Fruit fly (Drosophila melanogaster): ENCODE measurements around the gene wap.
A peak's percentile ranks its signal among the peaks of the same experiment; 100 is the strongest.

The wap gene

dm6 chrX:22461218-22461760 lies 6.1 kb upstream of the wap start:
- TF ChIP-seq woc (GFP tag; optimal IDR thresholded peaks at IDR 0.05): no peak

- TF ChIP-seq h (GFP tag; optimal IDR thresholded peaks at IDR 0.05): peak; percentile 42
- no peak for TF ChIP-seq br (GFP tag; optimal IDR thresholded peaks at IDR 0.05)
Observed at dm6 chrX:22456180-22456948, 1.1 kb upstream of the wap start.

- TF ChIP-seq ey (GFP tag; optimal IDR thresholded peaks at IDR 0.05) (no peak), N (GFP tag; optimal IDR thresholded peaks at IDR 0.05) (peak; percentile 68)
Observed at dm6 chrX:22455509-22456179, 422 bp upstream of the wap start, which contains the start of gene Usp2. Gene Usp2, plus strand, starts transcription at chrX:22455803.

- TF ChIP-seq Rel (GFP tag; optimal IDR thresholded peaks at IDR 0.05) (no peak), Rel (tag; optimal IDR thresholded peaks at IDR 0.05) (no peak), pan (optimal IDR thresholded peaks at IDR 0.05) (no peak)
Observed at dm6 chrX:22449191-22449787, 5.9 kb downstream of the wap start, which contains the start of the genes CG14615 and tilB. Gene CG14615, minus strand, starts transcription at chrX:22449491. Gene tilB, plus strand, starts transcription at chrX:22449737.

dm6 chrX:22443954-22444910 lies 11.0 kb downstream of the wap start, which contains the start of gene CG14621:
Gene CG14621, plus strand, starts transcription at chrX:22444227.
- peak; percentile 1 for TF ChIP-seq OdsH (GFP tag; optimal IDR thresholded peaks at IDR 0.05)
- TF ChIP-seq Hnf4 (GFP tag; optimal IDR thresholded peaks at IDR 0.05): no peak
- TF ChIP-seq N (GFP tag; optimal IDR thresholded peaks at IDR 0.05): no peak
- TF ChIP-seq Vsx2 (GFP tag; optimal IDR thresholded peaks at IDR 0.05; ENCODE audit: partially characterized antibody): peak; percentile 97
- peak; percentile 22 for TF ChIP-seq sage (GFP tag; optimal IDR thresholded peaks at IDR 0.05)
- peak; percentile 84 for TF ChIP-seq Dif (GFP tag; optimal IDR thresholded peaks at IDR 0.05; ENCODE audit: partially characterized antibody)
- TF ChIP-seq dl (GFP tag; optimal IDR thresholded peaks at IDR 0.05; ENCODE audit: insufficient read depth in 1 of 2, partially characterized antibody in 2 of 2): peak; percentile 3 to 49
- TF ChIP-seq Rel (GFP tag; optimal IDR thresholded peaks at IDR 0.05): no peak
- no peak for TF ChIP-seq Rel (tag; optimal IDR thresholded peaks at IDR 0.05)
- TF ChIP-seq Hr83 (GFP tag; optimal IDR thresholded peaks at IDR 0.05; ENCODE audit: poor library complexity, severe bottlenecking): no peak
- TF ChIP-seq tai (GFP tag; optimal IDR thresholded peaks at IDR 0.05): peak; percentile 25

dm6 chrX:22443518-22443917 lies 11.7 kb downstream of the wap start:
- TF ChIP-seq CG32264 (GFP tag; optimal IDR thresholded peaks at IDR 0.05) (no peak), dl (GFP tag; optimal IDR thresholded peaks at IDR 0.05; ENCODE audit: insufficient read depth in 1 of 2, partially characterized antibody in 2 of 2) (no peak), sv (GFP tag; optimal IDR thresholded peaks at IDR 0.05) (no peak), foxo (GFP tag; optimal IDR thresholded peaks at IDR 0.05) (peak in 1 of 2 experiments; percentile 2), Myc (optimal IDR thresholded peaks at IDR 0.05) (no peak), dsf (GFP tag; optimal IDR thresholded peaks at IDR 0.05; ENCODE audit: borderline replicate concordance) (no peak), HLH106 (tag; optimal IDR thresholded peaks at IDR 0.05) (no peak), Jra (GFP tag; optimal IDR thresholded peaks at IDR 0.05) (no peak)
